Worm (Caenorhabditis elegans): ENCODE results near the gene T19C3.5.

Gene T19C3.5

ce11 chrIII:668303-668893, 40.7 kb upstream of the T19C3.5 start, which contains the start of gene W02B3.3:
TSS of gene W02B3.3 (minus strand) at chrIII:668433.
- no peak for TF ChIP-seq unc-3 (GFP tag; conservative IDR thresholded peaks at IDR 0.05)
- no peak for TF ChIP-seq unc-3 (tag; optimal IDR thresholded peaks at IDR 0.05)
- no peak for TF ChIP-seq K09A11.1 (tag; optimal IDR thresholded peaks at IDR 0.05; ENCODE audit: insufficient read depth)
- TF ChIP-seq ceh-34 (tag; optimal IDR thresholded peaks at IDR 0.05): peak; percentile 16
- no peak for TF ChIP-seq sox-4 (tag; optimal IDR thresholded peaks at IDR 0.05)
- no peak for TF ChIP-seq ceh-24 (tag; optimal IDR thresholded peaks at IDR 0.05)
- no peak for TF ChIP-seq nhr-11 (tag; optimal IDR thresholded peaks at IDR 0.05)
- TF ChIP-seq unc-86 (tag; optimal IDR thresholded peaks at IDR 0.05): no peak
- TF ChIP-seq pat-9 (tag; optimal IDR thresholded peaks at IDR 0.05): peak; percentile 6
- TF ChIP-seq pros-1 (tag; optimal IDR thresholded peaks at IDR 0.05): peak; percentile 55
- no peak for TF ChIP-seq eyg-1 (tag; optimal IDR thresholded peaks at IDR 0.05)
- no peak for TF ChIP-seq fax-1 (tag; optimal IDR thresholded peaks at IDR 0.05)
- peak; percentile 33 for TF ChIP-seq pag-3 (tag; optimal IDR thresholded peaks at IDR 0.05; ENCODE audit: borderline replicate concordance)
- TF ChIP-seq ceh-48 (tag; optimal IDR thresholded peaks at IDR 0.05): no peak
- no peak for TF ChIP-seq che-1 (tag; optimal IDR thresholded peaks at IDR 0.05)
- TF ChIP-seq K02D7.2 (tag; optimal IDR thresholded peaks at IDR 0.05): no peak
- TF ChIP-seq ceh-22 (tag; optimal IDR thresholded peaks at IDR 0.05): no peak
- TF ChIP-seq hlh-15 (tag; optimal IDR thresholded peaks at IDR 0.05): no peak
- TF ChIP-seq hlh-30 (tag; optimal IDR thresholded peaks at IDR 0.05; ENCODE audit: insufficient read depth): no peak
- peak; percentile 84 for TF ChIP-seq ceh-18 (tag; optimal IDR thresholded peaks at IDR 0.05)
- no peak for TF ChIP-seq ama-1 (optimal IDR thresholded peaks at IDR 0.05)
- TF ChIP-seq pha-4 (tag; optimal IDR thresholded peaks at IDR 0.05): no peak
- no peak for TF ChIP-seq fkh-6 (tag; optimal IDR thresholded peaks at IDR 0.05)
- no peak for TF ChIP-seq ceh-45 (GFP tag; IDR thresholded peaks at IDR 0.05)
- no peak for TF ChIP-seq madf-2 (tag; optimal IDR thresholded peaks at IDR 0.05)
- no peak for TF ChIP-seq npax-4 (tag; optimal IDR thresholded peaks at IDR 0.05)
- peak; percentile 74 for TF ChIP-seq ceh-19 (GFP tag; optimal IDR thresholded peaks at IDR 0.05)
- no peak for TF ChIP-seq sox-2 (GFP tag; IDR thresholded peaks at IDR 0.05)
- no peak for TF ChIP-seq ceh-9 (tag; optimal IDR thresholded peaks at IDR 0.05)
- TF ChIP-seq rnt-1 (tag; optimal IDR thresholded peaks at IDR 0.05): peak; percentile 32
- no peak for TF ChIP-seq gmeb-2 (tag; optimal IDR thresholded peaks at IDR 0.05)
- no peak for TF ChIP-seq elt-2 (tag; optimal IDR thresholded peaks at IDR 0.05)
- peak; percentile 94 for TF ChIP-seq unc-42 (tag; optimal IDR thresholded peaks at IDR 0.05)
- peak; percentile 35 for TF ChIP-seq sdc-2 (tag; optimal IDR thresholded peaks at IDR 0.05)
- TF ChIP-seq odd-2 (tag; optimal IDR thresholded peaks at IDR 0.05): no peak
- no peak for TF ChIP-seq mec-3 (tag; optimal IDR thresholded peaks at IDR 0.05; ENCODE audit: borderline replicate concordance)
- no peak for TF ChIP-seq T23F11.4 (GFP tag; optimal IDR thresholded peaks at IDR 0.05)
- no peak for TF ChIP-seq tbx-7 (tag; optimal IDR thresholded peaks at IDR 0.05)
- TF ChIP-seq C08G9.2 (tag; optimal IDR thresholded peaks at IDR 0.05): no peak
- no peak for TF ChIP-seq ztf-16 (tag; optimal IDR thresholded peaks at IDR 0.05)
- no peak for TF ChIP-seq ahr-1 (tag; optimal IDR thresholded peaks at IDR 0.05)
- TF ChIP-seq nhr-232 (tag; optimal IDR thresholded peaks at IDR 0.05): no peak
- no peak for TF ChIP-seq ceh-30 (tag; optimal IDR thresholded peaks at IDR 0.05)
- no peak for TF ChIP-seq pha-2 (tag; optimal IDR thresholded peaks at IDR 0.05)
- TF ChIP-seq ref-2 (tag; optimal IDR thresholded peaks at IDR 0.05): peak; percentile 40
- no peak for TF ChIP-seq elt-4 (tag; optimal IDR thresholded peaks at IDR 0.05)
- TF ChIP-seq hlh-6 (tag; optimal IDR thresholded peaks at IDR 0.05): peak; percentile 43
- no peak for TF ChIP-seq ets-4 (tag; optimal IDR thresholded peaks at IDR 0.05)
- no peak for TF ChIP-seq hlh-8 (tag; optimal IDR thresholded peaks at IDR 0.05)
- TF ChIP-seq ceh-6 (GFP tag; optimal IDR thresholded peaks at IDR 0.05): peak; percentile 34
- peak; percentile 69 for TF ChIP-seq ceh-14 (tag; optimal IDR thresholded peaks at IDR 0.05)
- no peak for TF ChIP-seq Y22D7AL.16 (tag; optimal IDR thresholded peaks at IDR 0.05)
- no peak for TF ChIP-seq pax-1 (tag; optimal IDR thresholded peaks at IDR 0.05)
- peak; percentile 77 for TF ChIP-seq unc-55 (GFP tag; optimal IDR thresholded peaks at IDR 0.05)
